Fruit fly (Drosophila melanogaster) S2 (cell line): ENCODE data around the gene CG32686.

Source experiments
- CG8478 ChIP-seq: fragments of >200 bp; optimal IDR thresholded peaks from 2 replicates; lab custom pipeline; 2018
- CTCF ChIP-seq, 2 experiments: fragments of >200 bp; optimal IDR thresholded peaks; 2 replicates each; lab custom pipeline; 2018

dm6 chrX:10324836-10325566 lies 50.1 kb downstream of the CG32686 start:
- no peak for TF ChIP-seq CTCF (optimal IDR thresholded peaks at IDR 0.05; lab: Kevin White, UChicago)
- no peak for TF ChIP-seq CG8478 (lab: Kevin White, UChicago)
